Worm (Caenorhabditis elegans) whole organism, midembryonic: ENCODE data around the gene mans-2.

Experiments used
- T22C8.4 ChIP-seq: fragments of 200-800 bp; sonication (Bioruptor generic); IDR thresholded peaks from 2 replicates; pipeline ENCODE4 v1.3.6; 2022; ENCODE audit warnings: missing genetic modification characterization, missing compliant biosample characterization
- cog-1 ChIP-seq: sonication (generic microtip); optimal IDR thresholded peaks from 2 replicates; lab custom pipeline; 2016; ENCODE audit warnings: missing genetic modification characterization, missing compliant biosample characterization
- flt-1 ChIP-seq: fragments of 200-800 bp; sonication (Bioruptor generic); IDR thresholded peaks from 2 replicates; pipeline ENCODE4 v1.3.6; 2022; ENCODE audit warnings: missing genetic modification characterization, missing compliant biosample characterization
- klf-2 ChIP-seq: fragments of 200-800 bp; sonication (Bioruptor generic); conservative IDR thresholded peaks from 2 replicates; pipeline ENCODE4 v1.3.6; 2022; ENCODE audit warnings: missing genetic modification reagents, missing genetic modification characterization, missing compliant biosample characterization
- med-1 ChIP-seq: sonication (generic microtip); optimal IDR thresholded peaks from 2 replicates; lab custom pipeline; 2017; ENCODE audit warnings: missing genetic modification characterization, mild to moderate bottlenecking, missing compliant biosample characterization, antibody characterized with exemption, missing genetic modification reagents; ENCODE audit not compliant: insufficient read depth
- ref-1 ChIP-seq: fragments of 200-800 bp; sonication (Bioruptor generic); conservative IDR thresholded peaks from 2 replicates; pipeline ENCODE4 v1.3.6; 2022; ENCODE audit warnings: missing genetic modification reagents, missing genetic modification characterization, missing compliant biosample characterization
- tab-1 ChIP-seq: fragments of 200-800 bp; sonication (Bioruptor generic); IDR thresholded peaks from 2 replicates; pipeline ENCODE4 v1.3.6; 2022; ENCODE audit warnings: missing genetic modification characterization, missing compliant biosample characterization
- ztf-23 ChIP-seq: fragments of 200-800 bp; sonication (Bioruptor generic); IDR thresholded peaks from 2 replicates; pipeline ENCODE4 v1.3.6; 2022; ENCODE audit warnings: missing genetic modification reagents, missing genetic modification characterization, missing compliant biosample characterization

Gene mans-2

ce11 chrV:11933196-11934028, 51.9 kb downstream of the mans-2 start, which contains the start of the genes aman-2 and F58H1.3:
aman-2 (minus strand) TSS chrV:11933246.
F58H1.3 (plus strand) TSS chrV:11933978.
- peak; percentile 81 for TF ChIP-seq cog-1
- no peak for TF ChIP-seq T22C8.4
- TF ChIP-seq ref-1 (GFP tag; lab: Robert Waterston, UW) = no peak
- no peak for TF ChIP-seq tab-1 (GFP tag; lab: Robert Waterston, UW)
- TF ChIP-seq flt-1 (GFP tag; lab: Robert Waterston, UW) = no peak
- TF ChIP-seq med-1 (GFP tag; lab: Kevin White, UChicago) = no peak
- TF ChIP-seq ztf-23 = peak; percentile 78
- no peak for TF ChIP-seq klf-2
